Fruit fly (Drosophila melanogaster) whole organism, larva: Measurements from ENCODE around the gene mdu.

Experiments used
- noc ChIP-seq: fragments of 200-800 bp; sonication (Bioruptor generic); optimal IDR thresholded peaks from 3 replicates; lab custom pipeline; 2019; ENCODE audit warnings: missing biosample characterization, mild to moderate bottlenecking, missing genetic modification characterization, moderate library complexity

mdu gene

dm6 chrX:12473953-12474468 lies 23.0 kb upstream of the mdu start:
- TF ChIP-seq noc: peak; percentile 89

- TF ChIP-seq noc: peak; percentile 58
Measured at dm6 chrX:12480282-12480681, 16.7 kb upstream of the mdu start.

dm6 chrX:12486294-12487020 lies 10.5 kb upstream of the mdu start, which contains the start of gene Cpr11A:
TSS of gene Cpr11A (plus strand) at chrX:12486970.
- no peak for TF ChIP-seq noc

- TF ChIP-seq noc: no peak
Measured at dm6 chrX:12487485-12487884, 9.5 kb upstream of the mdu start.

- no peak for TF ChIP-seq noc
Measured at dm6 chrX:12489991-12490390, 7.0 kb upstream of the mdu start, which contains the start of gene Lsp1alpha. TSS of gene Lsp1alpha (plus strand) at chrX:12490291.

- TF ChIP-seq noc: no peak
Measured at dm6 chrX:12496497-12496896, 491 bp upstream of the mdu start, which contains the start of gene Mks1. TSS of gene Mks1 (minus strand) at chrX:12496597.

dm6 chrX:12498101-12498500 lies 1.1 kb downstream of the mdu start:
- no peak for TF ChIP-seq noc

dm6 chrX:12507589-12507988 lies 10.6 kb downstream of the mdu start:
- TF ChIP-seq noc: no peak

dm6 chrX:12510750-12511649 lies 14.0 kb downstream of the mdu start:
- peak; percentile 84 for TF ChIP-seq noc

dm6 chrX:12533560-12533959 lies 36.6 kb downstream of the mdu start:
- no peak for TF ChIP-seq noc

dm6 chrX:12539215-12539614 lies 42.2 kb downstream of the mdu start:
- TF ChIP-seq noc: no peak

- no peak for TF ChIP-seq noc
Measured at dm6 chrX:12540770-12541169, 43.8 kb downstream of the mdu start.

- no peak for TF ChIP-seq noc
Measured at dm6 chrX:12546119-12546518, 49.1 kb downstream of the mdu start.

- no peak for TF ChIP-seq noc
Measured at dm6 chrX:12546857-12547606, 50.0 kb downstream of the mdu start.

- no peak for TF ChIP-seq noc
Measured at dm6 chrX:12547657-12548056, 50.7 kb downstream of the mdu start.

- TF ChIP-seq noc: no peak
Measured at dm6 chrX:12552824-12553223, 55.8 kb downstream of the mdu start, which contains the start of gene Cpr11B. TSS of gene Cpr11B (plus strand) at chrX:12553124.
